Fruit fly (Drosophila melanogaster): ENCODE measurements around the gene CG32104.

Gene CG32104

DNA sequence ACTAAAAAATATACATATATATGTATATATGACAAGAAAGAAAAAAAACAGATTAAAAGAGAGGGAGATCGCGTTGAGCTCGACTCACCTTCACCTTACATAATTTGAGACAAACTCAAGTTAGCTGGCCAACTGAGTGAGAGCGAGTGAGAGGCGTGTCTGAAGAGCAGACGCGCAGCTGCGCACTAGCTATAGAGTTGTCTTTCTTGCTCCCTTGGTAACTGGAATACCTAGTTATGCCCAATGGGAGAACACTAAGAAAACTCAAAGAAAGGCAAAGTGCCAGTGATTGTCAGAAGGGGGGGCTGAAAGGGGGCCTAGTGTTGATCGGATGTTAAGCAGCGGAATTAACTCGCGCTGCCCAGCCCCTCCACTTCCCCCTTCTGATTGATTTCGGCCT lies 35.3 kb upstream of the CG32104 start (continued):
- TF ChIP-seq CG4360 (GFP tag; IDR thresholded peaks at IDR 0.05) (no peak), zen (tag; optimal IDR thresholded peaks at IDR 0.05) (no peak), crol (GFP tag; IDR thresholded peaks at IDR 0.05) (peak; percentile 95), CG30020 (tag; optimal IDR thresholded peaks at IDR 0.05) (no peak), Bgb (GFP tag; IDR thresholded peaks at IDR 0.05; ENCODE audit: partially characterized antibody) (peak; percentile 82), dan (GFP tag; IDR thresholded peaks at IDR 0.05) (no peak), ewg (GFP tag; optimal IDR thresholded peaks at IDR 0.05) (peak; percentile 70), CG13424 (tag; optimal IDR thresholded peaks at IDR 0.05) (no peak), Hmx (GFP tag; optimal IDR thresholded peaks at IDR 0.05) (no peak), br (optimal IDR thresholded peaks at IDR 0.05) (no peak), phol (tag; optimal IDR thresholded peaks at IDR 0.05) (no peak), ttk (GFP tag; IDR thresholded peaks at IDR 0.05) (no peak), CG12391 (tag; optimal IDR thresholded peaks at IDR 0.05) (no peak), CG18011 (GFP tag; optimal IDR thresholded peaks at IDR 0.05) (no peak), pb (GFP tag; optimal IDR thresholded peaks at IDR 0.05) (no peak), ATbp (GFP tag; optimal IDR thresholded peaks at IDR 0.05) (no peak), CG10543 (GFP tag; optimal IDR thresholded peaks at IDR 0.05) (no peak), Trl (optimal IDR thresholded peaks at IDR 0.05) (peak; percentile 18 to 20), Trl (GFP tag; optimal IDR thresholded peaks at IDR 0.05) (no peak), fd64A (GFP tag; optimal IDR thresholded peaks at IDR 0.05) (no peak), gro (GFP tag; optimal IDR thresholded peaks at IDR 0.05) (no peak), fru (optimal IDR thresholded peaks at IDR 0.05) (no peak), CG13296 (GFP tag; optimal IDR thresholded peaks at IDR 0.05) (no peak), stc (GFP tag; IDR thresholded peaks at IDR 0.05) (0 out of 2 replicates have a peak, but pooled peaks have one; percentile 17), abd-A (tag; optimal IDR thresholded peaks at IDR 0.05) (peak; percentile 2), Camta (GFP tag; optimal IDR thresholded peaks at IDR 0.05) (no peak), Fer2 (tag; optimal IDR thresholded peaks at IDR 0.05) (no peak), CG12155 (GFP tag; optimal IDR thresholded peaks at IDR 0.05) (no peak), Mes4 (GFP tag; optimal IDR thresholded peaks at IDR 0.05) (no peak), twi (tag; optimal IDR thresholded peaks at IDR 0.05) (no peak), B-H2 (GFP tag; optimal IDR thresholded peaks at IDR 0.05) (no peak), tna (GFP tag; IDR thresholded peaks at IDR 0.05; ENCODE audit: partially characterized antibody) (no peak; the same call in 1 of the 2 replicates), al (GFP tag; IDR thresholded peaks at IDR 0.05) (no peak), Oaz (GFP tag; IDR thresholded peaks at IDR 0.05) (no peak), Deaf1 (tag; optimal IDR thresholded peaks at IDR 0.05) (no peak), Elba2 (GFP tag; optimal IDR thresholded peaks at IDR 0.05) (no peak), CkIIα-i1 (GFP tag; IDR thresholded peaks at IDR 0.05) (no peak), eyg (GFP tag; optimal IDR thresholded peaks at IDR 0.05) (no peak), bsh (GFP tag; optimal IDR thresholded peaks at IDR 0.05) (no peak), CG3847 (GFP tag; IDR thresholded peaks at IDR 0.05) (no peak), CG12744 (GFP tag; optimal IDR thresholded peaks at IDR 0.05) (no peak), pan (optimal IDR thresholded peaks at IDR 0.05) (no peak), pan (GFP tag; optimal IDR thresholded peaks at IDR 0.05 in 1 of 2, IDR thresholded peaks at IDR 0.05 in 1 of 2) (no peak), CG15601 (tag; optimal IDR thresholded peaks at IDR 0.05) (no peak), CG11398 (GFP tag; optimal IDR thresholded peaks at IDR 0.05) (no peak), CG4328 (GFP tag; optimal IDR thresholded peaks at IDR 0.05) (no peak), CG7271 (tag; optimal IDR thresholded peaks at IDR 0.05) (no peak), lola (GFP tag; optimal IDR thresholded peaks at IDR 0.05) (no peak), fd96Cb (tag; optimal IDR thresholded peaks at IDR 0.05) (no peak), Hey (tag; optimal IDR thresholded peaks at IDR 0.05) (no peak), cas (GFP tag; IDR thresholded peaks at IDR 0.05) (no peak), Sin3A (optimal IDR thresholded peaks at IDR 0.05) (no peak), ash1 (GFP tag; optimal IDR thresholded peaks at IDR 0.05) (no peak)
